Worm (Caenorhabditis elegans): ENCODE data around the gene C34F6.11.

DNA sequence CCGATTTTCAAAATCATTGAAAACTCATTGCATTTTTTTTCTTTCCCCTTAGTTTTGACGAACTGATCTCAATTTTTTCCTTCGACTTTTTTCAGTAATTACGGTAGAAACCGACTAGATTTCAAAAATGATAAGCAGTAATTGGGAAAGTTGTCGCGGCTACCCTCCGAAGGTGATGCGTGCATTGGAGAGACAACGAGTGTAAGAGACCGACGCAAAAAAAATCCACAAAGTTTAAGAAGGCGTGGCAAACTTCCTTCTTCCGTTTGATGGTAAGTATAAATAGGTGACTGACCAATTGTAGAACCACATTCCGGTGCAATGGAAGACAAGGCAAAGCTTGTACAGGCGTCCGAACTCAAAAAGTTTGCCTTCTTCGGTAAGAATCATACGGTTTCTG lies 4.6 kb downstream of the C34F6.11 start, which contains the start of gene col-178:
- no peak for TF ChIP-seq nhr-11 (tag; optimal IDR thresholded peaks at IDR 0.05)
- no peak for TF ChIP-seq pag-3 (tag; optimal IDR thresholded peaks at IDR 0.05; ENCODE audit: borderline replicate concordance)
- TF ChIP-seq tbx-7 (tag; optimal IDR thresholded peaks at IDR 0.05) = no peak
- no peak for TF ChIP-seq npax-4 (tag; optimal IDR thresholded peaks at IDR 0.05)

Measured in whole organism, late embryonic.